Worm (Caenorhabditis elegans) whole organism, young adult: Measurements from ENCODE around the gene F13E6.2.

ENCODE experiments used
- B0019.2 ChIP-seq: fragments of 200-800 bp; sonication (Bioruptor generic); conservative IDR thresholded peaks from 2 replicates; pipeline ENCODE4 v1.3.6; 2022; ENCODE audit warnings: missing genetic modification reagents, missing genetic modification characterization, missing compliant biosample characterization
- F57A8.1 ChIP-seq: fragments of 200-800 bp; sonication (Bioruptor generic); optimal IDR thresholded peaks from 2 replicates; lab custom pipeline; 2018; ENCODE audit warnings: mild to moderate bottlenecking, missing genetic modification characterization, moderate library complexity, missing compliant biosample characterization
- K11D2.4 ChIP-seq: fragments of 200-800 bp; sonication (Bioruptor generic); IDR thresholded peaks from 2 replicates; pipeline ENCODE4 v1.3.6; 2022; ENCODE audit warnings: missing genetic modification reagents, missing genetic modification characterization, missing compliant biosample characterization
- unc-130 ChIP-seq: sonication (generic microtip); optimal IDR thresholded peaks from 2 replicates; lab custom pipeline; 2016; ENCODE audit warnings: missing genetic modification reagents, missing genetic modification characterization, missing compliant biosample characterization

DNA sequence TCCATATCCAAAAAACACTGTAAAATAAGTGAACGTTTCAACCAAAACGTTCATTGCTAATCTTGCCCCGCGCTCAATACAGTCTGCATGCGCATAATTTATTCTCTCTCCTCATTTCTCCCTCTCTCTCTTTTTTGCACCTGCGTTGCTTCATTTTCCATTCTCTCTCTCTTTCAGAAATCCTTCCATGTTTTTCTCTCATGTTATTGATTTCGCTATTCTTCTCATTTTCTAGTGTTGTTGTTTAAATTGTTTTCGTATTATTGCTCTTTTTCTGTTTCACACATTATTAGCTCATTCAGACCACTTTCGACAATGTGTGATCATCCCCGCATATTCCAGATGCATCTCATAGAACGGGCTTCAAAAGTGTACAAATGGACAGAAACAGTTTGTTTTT is 7.6 kb upstream of the F13E6.2 start, which contains the start of gene phf-31:
- TF ChIP-seq K11D2.4 (GFP tag; lab: Robert Waterston, UW) (no peak), B0019.2 (GFP tag; lab: Robert Waterston, UW) (no peak), F57A8.1 (GFP tag; lab: Kevin White, UChicago) (no peak), unc-130 (GFP tag; lab: Kevin White, UChicago) (no peak)
